Worm (Caenorhabditis elegans): Measurements from ENCODE around the gene nas-24.
A peak's percentile ranks its signal among the peaks of the same experiment; 100 is the strongest.

The nas-24 gene

DNA sequence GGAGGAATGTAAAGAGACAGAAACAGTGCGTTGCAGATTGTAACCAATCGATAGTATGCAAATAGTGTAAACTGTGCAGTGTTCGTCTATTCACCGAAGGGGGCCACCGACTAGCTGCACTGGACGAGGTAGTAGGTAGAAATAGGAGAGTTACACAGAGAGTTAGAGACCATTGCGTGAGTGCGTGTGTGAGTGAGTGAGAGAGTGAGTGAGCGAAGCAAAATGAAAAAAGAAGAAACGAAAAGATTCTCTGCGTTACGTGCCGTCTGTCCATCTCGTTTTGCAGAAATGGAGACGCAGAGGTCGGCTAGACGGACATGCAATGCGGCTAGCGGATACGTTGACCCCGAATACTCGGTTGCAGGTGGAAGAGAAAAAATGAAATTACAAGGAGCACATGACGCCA, 39.3 kb downstream of the nas-24 start (continued):
- TF ChIP-seq unc-130 (GFP tag; optimal IDR thresholded peaks at IDR 0.05) (no peak), ctbp-1 (GFP tag; IDR thresholded peaks at IDR 0.05) (peak; percentile 66; the same call in 1 of the 2 replicates), hif-1 (tag; optimal IDR thresholded peaks at IDR 0.05) (peak in 1 of 2 experiments; percentile 91), daf-12 (tag; optimal IDR thresholded peaks at IDR 0.05) (no peak), egl-43 (GFP tag; IDR thresholded peaks at IDR 0.05) (peak; percentile 55; the same call in 1 of the 2 replicates), nhr-77 (tag; optimal IDR thresholded peaks at IDR 0.05) (peak; percentile 21), lin-1 (GFP tag; IDR thresholded peaks at IDR 0.05) (0 out of 2 replicates have a peak, but pooled peaks have one; percentile 31), daf-16 (GFP tag; optimal IDR thresholded peaks at IDR 0.05) (peak in 1 of 2 experiments; percentile 1), daf-16 (tag; optimal IDR thresholded peaks at IDR 0.05) (peak; percentile 49), T26A8.4 (GFP tag; IDR thresholded peaks at IDR 0.05) (no peak), nhr-28 (tag; optimal IDR thresholded peaks at IDR 0.05) (peak; percentile 66)

DNA sequence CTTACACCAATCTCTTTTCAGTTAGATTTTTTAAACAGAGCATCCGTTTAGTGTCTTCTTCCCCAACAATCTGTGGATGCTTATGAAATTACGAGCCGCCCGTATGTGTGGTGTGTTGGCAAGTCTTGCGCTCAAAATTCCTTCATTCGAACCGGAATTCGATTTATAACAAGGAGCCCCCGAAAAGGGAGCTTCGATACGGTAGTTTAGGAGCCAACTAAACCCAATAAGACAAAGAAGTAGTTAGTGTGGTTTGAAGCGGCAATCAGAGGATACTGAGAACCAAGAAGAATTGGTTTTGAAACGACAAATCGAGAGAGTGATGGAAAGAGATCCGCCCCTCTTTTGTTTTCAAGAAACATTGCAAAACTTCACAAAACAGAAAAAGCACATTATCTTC, 43.1 kb downstream of the nas-24 start:
- TF ChIP-seq ces-1 (GFP tag; optimal IDR thresholded peaks at IDR 0.05) (peak; percentile 47), nhr-25 (tag; optimal IDR thresholded peaks at IDR 0.05; ENCODE audit: borderline replicate concordance, insufficient read depth) (no peak)

ce11 chrV:13812931-13813330, 43.7 kb downstream of the nas-24 start, which contains the start of gene ceh-24:
ceh-24 (plus strand) TSS chrV:13813231.
- TF ChIP-seq snpc-1.2 (GFP tag; IDR thresholded peaks at IDR 0.05) (no peak), hlh-11 (tag; optimal IDR thresholded peaks at IDR 0.05) (no peak), daf-8 (GFP tag; IDR thresholded peaks at IDR 0.05) (no peak)

DNA sequence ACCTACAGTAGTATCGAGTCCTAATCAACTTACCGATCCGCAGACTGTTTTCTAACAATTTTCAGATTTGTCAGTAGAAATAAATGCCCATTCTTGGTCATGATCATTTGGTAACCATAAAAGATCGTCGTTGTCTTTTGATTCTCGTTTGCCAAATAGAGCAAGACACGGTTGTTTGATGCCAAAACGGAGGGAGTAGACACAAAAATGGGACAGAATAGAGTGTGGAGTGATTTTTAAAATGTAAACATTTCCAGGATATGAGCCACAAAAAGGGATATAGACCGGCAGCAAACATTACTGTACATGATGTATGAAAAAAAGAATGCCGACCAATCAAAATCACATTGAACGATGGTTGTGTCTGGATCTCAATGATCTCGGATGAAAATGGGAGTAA, 47.7 kb downstream of the nas-24 start, which contains the start of gene F55B12.2:
F55B12.2 (minus strand) TSS at position 101 of the 400 bp plus-strand sequence.
- TF ChIP-seq madf-9 (GFP tag; conservative IDR thresholded peaks at IDR 0.05): no peak
- TF ChIP-seq ceh-44 (GFP tag; IDR thresholded peaks at IDR 0.05): no peak
- TF ChIP-seq tra-1 (GFP tag; IDR thresholded peaks at IDR 0.05): no peak
- no peak for TF ChIP-seq ces-1 (GFP tag; optimal IDR thresholded peaks at IDR 0.05)
- TF ChIP-seq snpc-1.2 (GFP tag; IDR thresholded peaks at IDR 0.05): no peak
- TF ChIP-seq aha-1 (tag): peak; percentile 9
- no peak for TF ChIP-seq ZK337.2 (GFP tag; IDR thresholded peaks at IDR 0.05)

DNA sequence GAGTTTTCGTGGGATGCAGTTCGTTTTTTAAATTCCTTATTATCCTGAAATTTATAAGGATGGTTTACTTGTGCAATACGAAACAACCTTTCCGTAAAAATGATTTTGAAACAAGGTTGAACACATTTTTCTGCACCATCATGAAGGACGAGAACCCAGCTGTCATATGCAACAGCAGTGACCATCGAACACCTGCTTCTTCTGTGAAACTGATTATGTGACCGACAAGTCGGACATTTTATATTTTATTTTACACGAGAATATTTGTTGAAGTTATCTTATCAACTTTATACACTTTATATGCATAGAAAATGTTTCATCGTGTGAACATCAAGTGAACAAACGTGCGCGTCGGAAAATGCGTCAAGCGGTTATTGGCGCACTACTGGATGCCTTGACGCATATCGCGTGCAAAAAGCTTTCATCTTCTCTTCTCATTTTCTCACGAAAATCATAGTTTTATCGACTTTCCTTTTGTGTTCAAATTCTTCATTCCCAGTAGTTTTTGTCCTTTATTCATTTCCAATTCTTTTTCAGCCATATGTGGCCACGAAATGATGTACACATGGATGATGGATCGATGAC, 49.7 kb downstream of the nas-24 start, which contains the start of gene sel-10:
sel-10 (plus strand) TSS at position 538 of the 585 bp plus-strand sequence.
- no peak for TF ChIP-seq lin-39 (tag; optimal IDR thresholded peaks at IDR 0.05)
- TF ChIP-seq egl-43 (GFP tag; IDR thresholded peaks at IDR 0.05): no peak
- TF ChIP-seq rbr-2 (tag; optimal IDR thresholded peaks at IDR 0.05): peak; percentile 74
- TF ChIP-seq R02D3.7 (tag; optimal IDR thresholded peaks at IDR 0.05): no peak
- TF ChIP-seq Y75B8A.6 (GFP tag; IDR thresholded peaks at IDR 0.05): no peak
- TF ChIP-seq sdz-12 (GFP tag; optimal IDR thresholded peaks at IDR 0.05): no peak
- TF ChIP-seq F49E8.2 (tag; optimal IDR thresholded peaks at IDR 0.05; ENCODE audit: borderline replicate concordance): no peak
- no peak for TF ChIP-seq madf-5 (GFP tag; IDR thresholded peaks at IDR 0.05)
- TF ChIP-seq hmg-1.1 (GFP tag; IDR thresholded peaks at IDR 0.05): 0 out of 2 replicates have a peak, but pooled peaks have one; percentile 59
- TF ChIP-seq aly-2 (tag; optimal IDR thresholded peaks at IDR 0.05): no peak
- peak; percentile 23 for TF ChIP-seq F10B5.3 (tag; optimal IDR thresholded peaks at IDR 0.05)
- peak; percentile 66 for TF ChIP-seq duxl-1 (tag; optimal IDR thresholded peaks at IDR 0.05; ENCODE audit: poor library complexity)
- peak; percentile 60 for TF ChIP-seq nhr-11 (tag; optimal IDR thresholded peaks at IDR 0.05)
- TF ChIP-seq aha-1 (tag): peak; percentile 98
- TF ChIP-seq cey-2 (tag; optimal IDR thresholded peaks at IDR 0.05; ENCODE audit: borderline replicate concordance, insufficient read depth): no peak
- TF ChIP-seq nhr-41 (GFP tag; IDR thresholded peaks at IDR 0.05): no peak
- TF ChIP-seq ZK337.2 (GFP tag; IDR thresholded peaks at IDR 0.05): no peak
- TF ChIP-seq dmd-8 (GFP tag; IDR thresholded peaks at IDR 0.05): no peak
- TF ChIP-seq nhr-6 (tag; optimal IDR thresholded peaks at IDR 0.05): peak; percentile 89
- TF ChIP-seq hif-1 (tag; optimal IDR thresholded peaks at IDR 0.05): peak in 1 of 2 experiments; percentile 65
- no peak for TF ChIP-seq ZK546.5 (tag; optimal IDR thresholded peaks at IDR 0.05)
- no peak for TF ChIP-seq ceh-28 (tag; optimal IDR thresholded peaks at IDR 0.05)
- peak; percentile 36 for TF ChIP-seq nhr-48 (tag; optimal IDR thresholded peaks at IDR 0.05)
- peak; percentile 71 for TF ChIP-seq php-3 (GFP tag; IDR thresholded peaks at IDR 0.05)
- TF ChIP-seq ceh-62 (tag; optimal IDR thresholded peaks at IDR 0.05): no peak
- no peak for TF ChIP-seq zfp-3 (GFP tag; conservative IDR thresholded peaks at IDR 0.05)

Measured in whole organism, L4 larva.